Worm (Caenorhabditis elegans) whole organism, L2 larva: ENCODE measurements around the gene nhr-101.

Experiments used
- C34F6.9 ChIP-seq: fragments of 150-350 bp; optimal IDR thresholded peaks from 2 replicates; lab custom pipeline; 2014; ENCODE audit warnings: missing biosample characterization, missing genetic modification characterization
- F13H6.1 ChIP-seq: sonication (generic microtip); optimal IDR thresholded peaks from 2 replicates; lab custom pipeline; 2016; ENCODE audit warnings: missing genetic modification characterization, missing compliant biosample characterization
- R02D3.7 ChIP-seq: fragments of 150-350 bp; optimal IDR thresholded peaks from 2 replicates; lab custom pipeline; 2014; ENCODE audit warnings: missing biosample characterization, missing genetic modification characterization
- Y55F3AM.14 ChIP-seq: fragments of 200-800 bp; sonication (Bioruptor generic); optimal IDR thresholded peaks from 2 replicates; lab custom pipeline; 2018; ENCODE audit warnings: mild to moderate bottlenecking, missing genetic modification characterization, missing compliant biosample characterization
- ZK546.5 ChIP-seq: sonication (generic microtip); optimal IDR thresholded peaks from 2 replicates; lab custom pipeline; 2017; ENCODE audit warnings: missing biosample characterization, missing genetic modification characterization
- alr-1 ChIP-seq: fragments of 150-350 bp; optimal IDR thresholded peaks from 2 replicates; lab custom pipeline; 2014; ENCODE audit warnings: missing biosample characterization, missing genetic modification characterization
- ama-1 ChIP-seq: fragments of 150-350 bp; optimal IDR thresholded peaks from 2 replicates; lab custom pipeline; 2018; ENCODE audit warnings: inconsistent platforms
- blmp-1 ChIP-seq: sonication (generic microtip); optimal IDR thresholded peaks from 2 replicates; lab custom pipeline; 2017; ENCODE audit warnings: missing genetic modification characterization, mild to moderate bottlenecking, missing compliant biosample characterization, antibody characterized with exemption, moderate library complexity; ENCODE audit not compliant: insufficient read depth
- ceh-16 ChIP-seq: fragments of 150-350 bp; optimal IDR thresholded peaks from 2 replicates; lab custom pipeline; 2014; ENCODE audit warnings: missing biosample characterization, missing genetic modification characterization
- ceh-82 ChIP-seq: fragments of 150-350 bp; optimal IDR thresholded peaks from 2 replicates; lab custom pipeline; 2014; ENCODE audit warnings: missing biosample characterization, missing genetic modification characterization
- crh-2 ChIP-seq: sonication (generic microtip); optimal IDR thresholded peaks from 2 replicates; lab custom pipeline; 2017; ENCODE audit warnings: missing biosample characterization, missing genetic modification characterization
- dmd-4 ChIP-seq: sonication (generic microtip); optimal IDR thresholded peaks from 2 replicates; lab custom pipeline; 2017; ENCODE audit warnings: missing biosample characterization, missing genetic modification characterization
- egl-27 ChIP-seq: sonication (generic microtip); optimal IDR thresholded peaks from 3 replicates; lab custom pipeline; 2017; ENCODE audit warnings: missing biosample characterization, missing genetic modification reagents, missing genetic modification characterization
- elt-1 ChIP-seq: fragments of 150-350 bp; optimal IDR thresholded peaks from 2 replicates; lab custom pipeline; 2014; ENCODE audit warnings: missing biosample characterization, missing genetic modification characterization
- elt-3 ChIP-seq: sonication (generic microtip); optimal IDR thresholded peaks from 2 replicates; lab custom pipeline; 2017; ENCODE audit warnings: missing biosample characterization, missing genetic modification characterization
- fos-1 ChIP-seq: fragments of 150-350 bp; optimal IDR thresholded peaks from 2 replicates; lab custom pipeline; 2014; ENCODE audit warnings: missing biosample characterization, missing genetic modification characterization
- gmeb-1 ChIP-seq: fragments of 150-350 bp; optimal IDR thresholded peaks from 2 replicates; lab custom pipeline; 2014; ENCODE audit warnings: missing biosample characterization, missing genetic modification characterization
- lin-13 ChIP-seq: fragments of 150-350 bp; optimal IDR thresholded peaks from 2 replicates; lab custom pipeline; 2014; ENCODE audit warnings: missing biosample characterization, missing genetic modification reagents, missing genetic modification characterization
- lin-39 ChIP-seq: fragments of 150-350 bp; optimal IDR thresholded peaks from 2 replicates; lab custom pipeline; 2014; ENCODE audit warnings: missing biosample characterization, missing genetic modification reagents, missing genetic modification characterization
- lsy-2 ChIP-seq, 2 experiments: fragments of 150-350 bp in 1 of 2; sonication (generic microtip) in 1 of 2; optimal IDR thresholded peaks; 2 replicates each; lab custom pipeline; 2014 to 2017; ENCODE audit warnings: missing biosample characterization in 2 of 2, missing genetic modification characterization in 2 of 2
- mab-5 ChIP-seq: fragments of 150-350 bp; optimal IDR thresholded peaks from 2 replicates; lab custom pipeline; 2014; ENCODE audit warnings: missing biosample characterization, missing genetic modification characterization
- mbf-1 ChIP-seq: sonication (generic microtip); optimal IDR thresholded peaks from 2 replicates; lab custom pipeline; 2017; ENCODE audit warnings: missing biosample characterization, missing genetic modification characterization
- mdl-1 ChIP-seq, 2 experiments: fragments of 150-350 bp in 1 of 2; sonication (generic microtip) in 1 of 2; optimal IDR thresholded peaks; 2 replicates each; lab custom pipeline; 2017; ENCODE audit warnings: missing biosample characterization in 2 of 2, missing genetic modification characterization in 2 of 2
- nhr-10 ChIP-seq: sonication (generic microtip); optimal IDR thresholded peaks from 2 replicates; lab custom pipeline; 2017; ENCODE audit warnings: missing biosample characterization, missing genetic modification characterization
- nhr-11 ChIP-seq: fragments of 150-350 bp; optimal IDR thresholded peaks from 2 replicates; lab custom pipeline; 2014; ENCODE audit warnings: missing biosample characterization, missing genetic modification characterization
- nhr-129 ChIP-seq: fragments of 150-350 bp; optimal IDR thresholded peaks from 2 replicates; lab custom pipeline; 2014; ENCODE audit warnings: missing biosample characterization, missing genetic modification characterization
- nhr-21 ChIP-seq: fragments of 150-350 bp; optimal IDR thresholded peaks from 2 replicates; lab custom pipeline; 2014; ENCODE audit warnings: missing biosample characterization, missing genetic modification characterization
- nhr-25 ChIP-seq: fragments of 150-350 bp; sonication (generic microtip); optimal IDR thresholded peaks from 3 replicates; lab custom pipeline; 2014; ENCODE audit warnings: missing biosample characterization, missing genetic modification characterization
- nhr-6 ChIP-seq: fragments of 150-350 bp; optimal IDR thresholded peaks from 2 replicates; lab custom pipeline; 2014; ENCODE audit warnings: missing biosample characterization, missing genetic modification characterization
- peb-1 ChIP-seq: fragments of 150-350 bp; optimal IDR thresholded peaks from 2 replicates; lab custom pipeline; 2014; ENCODE audit warnings: missing biosample characterization, missing genetic modification characterization
- sem-4 ChIP-seq: fragments of 150-350 bp; optimal IDR thresholded peaks from 2 replicates; lab custom pipeline; 2014; ENCODE audit warnings: missing biosample characterization, missing genetic modification reagents, missing genetic modification characterization
- sma-3 ChIP-seq: sonication (generic microtip); optimal IDR thresholded peaks from 2 replicates; lab custom pipeline; 2016; ENCODE audit warnings: missing genetic modification reagents, missing genetic modification characterization, missing compliant biosample characterization
- sma-9 ChIP-seq, 2 experiments: fragments of 150-350 bp in 1 of 2; sonication (generic microtip) in 1 of 2; optimal IDR thresholded peaks; 2 replicates each; lab custom pipeline; 2014 to 2016; ENCODE audit warnings: missing genetic modification characterization in 2 of 2, mild to moderate bottlenecking in 1 of 2, missing biosample characterization in 1 of 2, missing compliant biosample characterization in 1 of 2, missing genetic modification reagents in 1 of 2, moderate library complexity in 1 of 2
- snpc-4 ChIP-seq: fragments of 150-350 bp; optimal IDR thresholded peaks from 2 replicates; lab custom pipeline; 2014; ENCODE audit warnings: missing biosample characterization, missing genetic modification characterization
- unc-39 ChIP-seq: fragments of 150-350 bp; optimal IDR thresholded peaks from 2 replicates; lab custom pipeline; 2014; ENCODE audit warnings: missing biosample characterization, missing genetic modification characterization
- unc-55 ChIP-seq: fragments of 150-350 bp; sonication (generic microtip); optimal IDR thresholded peaks from 3 replicates; lab custom pipeline; 2014; ENCODE audit warnings: missing biosample characterization, missing genetic modification reagents, missing genetic modification characterization
- ztf-1 ChIP-seq: fragments of 200-800 bp; sonication (Bioruptor generic); conservative IDR thresholded peaks from 2 replicates; pipeline ENCODE4 v1.3.6; 2022; ENCODE audit warnings: missing genetic modification characterization, missing compliant biosample characterization
- ztf-11 ChIP-seq: sonication (generic microtip); optimal IDR thresholded peaks from 2 replicates; lab custom pipeline; 2017; ENCODE audit warnings: missing biosample characterization, missing genetic modification characterization
- ztf-4 ChIP-seq: fragments of 150-350 bp; optimal IDR thresholded peaks from 2 replicates; lab custom pipeline; 2014; ENCODE audit warnings: missing biosample characterization, missing genetic modification characterization

Gene nhr-101

DNA sequence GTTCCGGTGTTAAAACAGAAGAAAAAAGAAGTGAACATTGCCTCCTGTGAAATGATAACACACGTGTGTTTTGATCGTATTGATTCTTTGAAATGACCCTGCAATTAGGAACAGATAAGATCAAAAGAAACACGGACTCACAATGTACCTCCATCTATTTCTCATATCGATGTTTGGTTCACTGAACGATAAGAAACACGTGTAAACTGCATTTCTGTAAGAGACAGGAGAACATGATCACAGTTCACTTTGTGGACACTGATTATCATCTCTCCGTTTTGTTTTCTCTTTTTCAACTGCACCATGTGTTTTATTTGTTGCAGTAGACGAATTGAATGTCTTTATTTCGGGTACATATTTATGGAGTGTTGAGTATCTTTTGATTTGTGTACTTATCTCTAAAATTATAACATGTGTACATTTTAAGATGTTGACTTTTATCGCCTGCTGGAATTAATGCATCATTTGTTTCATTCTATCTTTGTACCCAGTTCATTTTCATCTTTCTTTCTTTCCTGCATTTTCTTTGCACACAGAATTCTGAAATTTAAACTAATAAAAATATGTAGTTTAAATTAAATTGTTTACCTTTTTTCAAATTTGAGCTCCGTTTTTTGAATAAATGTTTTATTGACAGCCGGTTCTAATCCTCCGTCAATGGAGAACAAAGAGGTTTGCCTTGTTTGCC lies 2.7 kb downstream of the nhr-101 start, which contains the start of the genes H12C20.7 and nhr-68:
Gene H12C20.7 (minus strand): TSS at position 188 of the 688 bp plus-strand sequence.
Gene nhr-68 (plus strand): TSS at position 638 of the 688 bp plus-strand sequence.
- TF ChIP-seq ceh-82 (tag; lab: Kevin White, UChicago) (no peak), blmp-1 (tag; lab: Kevin White, UChicago) (peak; percentile 85), nhr-10 (tag; lab: Kevin White, UChicago) (peak; percentile 97), gmeb-1 (peak; percentile 63), ztf-4 (tag; lab: Kevin White, UChicago) (peak; percentile 38), alr-1 (tag; lab: Kevin White, UChicago) (no peak), mbf-1 (tag; lab: Kevin White, UChicago) (no peak), nhr-129 (peak; percentile 91), sma-9 (GFP tag; optimal IDR thresholded peaks at IDR 0.05; lab: Kevin White, UChicago) (peak; percentile 100), sma-9 (tag; optimal IDR thresholded peaks at IDR 0.05; lab: Kevin White, UChicago) (peak; percentile 32), unc-39 (no peak), nhr-25 (tag; lab: Kevin White, UChicago) (no peak), ama-1 (lab: Kevin White, UChicago) (peak; percentile 44), lsy-2 (tag; optimal IDR thresholded peaks at IDR 0.05; lab: Kevin White, UChicago) (peak in 1 of 2 experiments; percentile 90), fos-1 (tag; lab: Kevin White, UChicago) (peak; percentile 86), elt-1 (tag; lab: Kevin White, UChicago) (peak; percentile 27), snpc-4 (tag; lab: Kevin White, UChicago) (no peak), F13H6.1 (tag; lab: Kevin White, UChicago) (peak; percentile 97), ztf-11 (no peak), nhr-11 (tag; lab: Kevin White, UChicago) (peak; percentile 4), crh-2 (tag; lab: Kevin White, UChicago) (peak; percentile 96), elt-3 (no peak), mab-5 (no peak), mdl-1 (tag; optimal IDR thresholded peaks at IDR 0.05; lab: Kevin White, UChicago) (peak; percentile 34 to 89), Y55F3AM.14 (GFP tag; lab: Kevin White, UChicago) (peak; percentile 82), C34F6.9 (tag; lab: Kevin White, UChicago) (peak; percentile 49), sma-3 (GFP tag; lab: Kevin White, UChicago) (peak; percentile 99), nhr-21 (tag; lab: Kevin White, UChicago) (peak; percentile 99), sem-4 (peak; percentile 90), nhr-6 (tag; lab: Kevin White, UChicago) (peak; percentile 71), egl-27 (tag; lab: Kevin White, UChicago) (peak; percentile 67), ceh-16 (peak; percentile 45), R02D3.7 (tag; lab: Kevin White, UChicago) (no peak), lin-13 (GFP tag; lab: Kevin White, UChicago) (peak; percentile 47)

DNA sequence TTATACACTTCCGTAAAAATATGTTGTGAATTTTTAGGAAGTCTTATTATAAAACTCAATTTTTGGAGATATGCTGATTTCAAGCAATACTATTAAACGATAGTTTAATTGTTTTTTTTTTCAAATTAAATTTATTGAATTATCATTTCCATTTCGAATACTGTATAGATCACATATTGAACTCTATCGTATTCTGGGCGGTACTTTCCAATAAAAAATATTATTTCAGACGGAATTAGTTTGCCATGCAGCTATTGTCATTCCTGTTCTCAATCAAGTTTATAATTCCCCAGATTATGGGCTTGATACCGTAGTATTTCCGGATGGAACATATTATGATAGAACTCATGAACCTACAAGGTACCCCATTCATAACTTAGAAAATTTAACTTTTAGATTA lies 4.3 kb downstream of the nhr-101 start:
- TF ChIP-seq ztf-1 (GFP tag; lab: Robert Waterston, UW) (no peak), mbf-1 (tag; lab: Kevin White, UChicago) (no peak), fos-1 (tag; lab: Kevin White, UChicago) (peak; percentile 7), lsy-2 (tag; optimal IDR thresholded peaks at IDR 0.05; lab: Kevin White, UChicago) (peak in 1 of 2 experiments; percentile 37), dmd-4 (tag; lab: Kevin White, UChicago) (no peak), nhr-6 (tag; lab: Kevin White, UChicago) (no peak), ceh-16 (no peak)

DNA sequence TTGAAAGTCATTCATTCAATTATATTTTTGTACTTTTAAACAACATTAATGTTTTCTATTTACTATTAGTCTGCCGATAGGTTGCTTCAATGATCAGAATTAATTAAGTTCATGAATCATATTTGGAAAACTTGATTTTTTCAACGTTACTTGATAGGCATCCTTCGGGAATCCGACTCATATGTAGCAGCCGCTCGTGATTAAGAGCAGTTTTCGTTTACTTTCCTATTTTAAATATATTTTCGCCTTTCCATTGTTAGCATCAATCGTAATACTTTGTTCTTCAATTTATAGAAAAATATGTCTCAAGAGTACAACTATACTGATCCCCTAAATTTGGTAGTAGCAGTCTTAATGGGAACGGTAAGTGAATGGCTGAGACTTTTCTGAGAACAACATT lies 10.6 kb downstream of the nhr-101 start, which contains the start of gene srx-90:
Gene srx-90 (plus strand): TSS at position 301 of the 400 bp plus-strand sequence.
- TF ChIP-seq nhr-10 (tag; lab: Kevin White, UChicago) (no peak), ZK546.5 (tag; lab: Kevin White, UChicago) (no peak), unc-55 (no peak), C34F6.9 (tag; lab: Kevin White, UChicago) (no peak), peb-1 (tag; lab: Kevin White, UChicago) (no peak), gmeb-1 (no peak), ama-1 (lab: Kevin White, UChicago) (no peak), lsy-2 (tag; optimal IDR thresholded peaks at IDR 0.05; lab: Kevin White, UChicago) (no peak), crh-2 (tag; lab: Kevin White, UChicago) (no peak), nhr-25 (tag; lab: Kevin White, UChicago) (no peak), nhr-6 (tag; lab: Kevin White, UChicago) (no peak), nhr-11 (tag; lab: Kevin White, UChicago) (no peak), nhr-129 (no peak), ceh-16 (no peak), lin-39 (tag; lab: Kevin White, UChicago) (no peak), F13H6.1 (tag; lab: Kevin White, UChicago) (no peak), nhr-21 (tag; lab: Kevin White, UChicago) (no peak), snpc-4 (tag; lab: Kevin White, UChicago) (no peak)
- TF ChIP-seq, all 48 proteins: peak for 0
